Worm (Caenorhabditis elegans): ENCODE results near the gene Y32G9A.2.
A peak's percentile ranks its signal among the peaks of the same experiment; 100 is the strongest.

Y32G9A.2 gene

ce11 chrV:1868596-1869263 is 49.6 kb upstream of the Y32G9A.2 start, which contains the start of gene knl-3 (continued):
- TF ChIP-seq pbrm-1 (GFP tag; IDR thresholded peaks at IDR 0.05): peak; percentile 93
- TF ChIP-seq bed-1 (GFP tag; IDR thresholded peaks at IDR 0.05): no peak
- peak; percentile 34 for TF ChIP-seq hrde-1 (tag; optimal IDR thresholded peaks at IDR 0.05; ENCODE audit: borderline replicate concordance)
- TF ChIP-seq zfh-2 (GFP tag; conservative IDR thresholded peaks at IDR 0.05): peak; percentile 49; the same call in 1 of the 2 replicates
- TF ChIP-seq bed-2 (GFP tag; IDR thresholded peaks at IDR 0.05): 0 out of 2 replicates have a peak, but pooled peaks have one; percentile 47
- TF ChIP-seq tbp1 (GFP tag; optimal IDR thresholded peaks at IDR 0.05): peak; percentile 72
- TF ChIP-seq repo-1 (tag; optimal IDR thresholded peaks at IDR 0.05): peak; percentile 72
- TF ChIP-seq snpc-4 (GFP tag; optimal IDR thresholded peaks at IDR 0.05): peak; percentile 48
- TF ChIP-seq snpc-4 (tag; optimal IDR thresholded peaks at IDR 0.05): peak; percentile 58 to 78 (median 73)
- TF ChIP-seq chd-7 (tag; optimal IDR thresholded peaks at IDR 0.05): peak; percentile 73
- peak; percentile 67 for TF ChIP-seq atf-7 (tag; optimal IDR thresholded peaks at IDR 0.05)
- peak; percentile 95 for TF ChIP-seq rcor-1 (GFP tag; IDR thresholded peaks at IDR 0.05)
- no peak for TF ChIP-seq F57C9.4 (tag; optimal IDR thresholded peaks at IDR 0.05)
- no peak for TF ChIP-seq F57A8.1 (GFP tag; optimal IDR thresholded peaks at IDR 0.05)
- TF ChIP-seq sea-2 (GFP tag; IDR thresholded peaks at IDR 0.05): no peak
- TF ChIP-seq dpl-1 (GFP tag; optimal IDR thresholded peaks at IDR 0.05): peak; percentile 98
- TF ChIP-seq madf-3 (GFP tag; IDR thresholded peaks at IDR 0.05): peak; percentile 97
- TF ChIP-seq lsl-1 (GFP tag; optimal IDR thresholded peaks at IDR 0.05): peak; percentile 85
- TF ChIP-seq rec-8 (tag; optimal IDR thresholded peaks at IDR 0.05): no peak
- TF ChIP-seq ama-1 (optimal IDR thresholded peaks at IDR 0.05): no peak
- TF ChIP-seq ama-1 (GFP tag; optimal IDR thresholded peaks at IDR 0.05): no peak
- no peak for TF ChIP-seq ZK185.1 (tag; optimal IDR thresholded peaks at IDR 0.05; ENCODE audit: poor library complexity, severe bottlenecking)
- peak; percentile 92 for TF ChIP-seq tlf-1 (GFP tag; optimal IDR thresholded peaks at IDR 0.05)
- TF ChIP-seq snpc-1.1 (tag; optimal IDR thresholded peaks at IDR 0.05; ENCODE audit: insufficient read depth): peak; percentile 61
- peak; percentile 60; the same call in 1 of the 2 replicates for TF ChIP-seq egl-18 (GFP tag; IDR thresholded peaks at IDR 0.05)
- peak; percentile 34 for TF ChIP-seq B0035.1 (tag; optimal IDR thresholded peaks at IDR 0.05)
- TF ChIP-seq lin-40 (tag; optimal IDR thresholded peaks at IDR 0.05): peak; percentile 89
- peak; percentile 76 for TF ChIP-seq hmg-1.2 (GFP tag; IDR thresholded peaks at IDR 0.05)
- peak; percentile 35 for TF ChIP-seq somi-1 (GFP tag; optimal IDR thresholded peaks at IDR 0.05)
- TF ChIP-seq him-1 (tag; optimal IDR thresholded peaks at IDR 0.05): peak; percentile 68
- TF ChIP-seq athp-1 (tag; optimal IDR thresholded peaks at IDR 0.05): peak; percentile 89
- TF ChIP-seq ceh-79 (tag; optimal IDR thresholded peaks at IDR 0.05): no peak

ce11 chrV:1869682-1870081 is 48.6 kb upstream of the Y32G9A.2 start, which contains the start of gene T10B5.3:
Gene T10B5.3 (minus strand): TSS chrV:1869782.
- TF ChIP-seq unc-62 (GFP tag; optimal IDR thresholded peaks at IDR 0.05) (no peak), F57C9.4 (tag; optimal IDR thresholded peaks at IDR 0.05) (no peak), B0019.2 (GFP tag; conservative IDR thresholded peaks at IDR 0.05) (no peak), ztf-18 (tag; optimal IDR thresholded peaks at IDR 0.05) (no peak), nfyb-1 (GFP tag; IDR thresholded peaks at IDR 0.05) (no peak), efl-1 (GFP tag; optimal IDR thresholded peaks at IDR 0.05) (no peak), Y79H2A.3 (GFP tag; conservative IDR thresholded peaks at IDR 0.05) (no peak), mcd-1 (GFP tag; IDR thresholded peaks at IDR 0.05) (no peak), ceh-40 (GFP tag; IDR thresholded peaks at IDR 0.05) (no peak), somi-1 (GFP tag; optimal IDR thresholded peaks at IDR 0.05) (no peak), ztf-22 (GFP tag; optimal IDR thresholded peaks at IDR 0.05) (no peak), repo-1 (tag; optimal IDR thresholded peaks at IDR 0.05) (no peak), rpc-1 (optimal IDR thresholded peaks at IDR 0.05) (no peak), rpc-1 (tag; optimal IDR thresholded peaks at IDR 0.05) (no peak), hsf-1 (GFP tag; IDR thresholded peaks at IDR 0.05) (no peak), sptf-2 (GFP tag; optimal IDR thresholded peaks at IDR 0.05) (no peak), ceh-58 (GFP tag; IDR thresholded peaks at IDR 0.05) (no peak), Y95B8A.8 (GFP tag; IDR thresholded peaks at IDR 0.05) (no peak), Y56A3A.18 (GFP tag; IDR thresholded peaks at IDR 0.05) (no peak), ztf-25 (GFP tag; IDR thresholded peaks at IDR 0.05) (no peak)

All from whole organism, young adult.